Fruit fly (Drosophila melanogaster): ENCODE results near the gene CG14456.

CG14456 gene

dm6 chr3L:22727739-22728335, 40.8 kb downstream of the CG14456 start, which contains the start of the genes CG14450 and CG11367 (continued):
- no peak for TF ChIP-seq br (GFP tag; optimal IDR thresholded peaks at IDR 0.05)
- no peak for TF ChIP-seq Hr78 (GFP tag; optimal IDR thresholded peaks at IDR 0.05)
- peak; percentile 52 for TF ChIP-seq h (GFP tag; optimal IDR thresholded peaks at IDR 0.05)
- peak; percentile 64 for TF ChIP-seq woc (GFP tag; optimal IDR thresholded peaks at IDR 0.05)
- TF ChIP-seq usp (GFP tag; optimal IDR thresholded peaks at IDR 0.05), result no peak
- no peak for TF ChIP-seq CG32264 (GFP tag; optimal IDR thresholded peaks at IDR 0.05)
- TF ChIP-seq CG9705 (GFP tag; optimal IDR thresholded peaks at IDR 0.05), result peak; percentile 10
- TF ChIP-seq fru (GFP tag; optimal IDR thresholded peaks at IDR 0.05), result no peak
- no peak for TF ChIP-seq foxo (GFP tag; optimal IDR thresholded peaks at IDR 0.05)

- TF ChIP-seq woc (GFP tag; optimal IDR thresholded peaks at IDR 0.05) (no peak), Jra (GFP tag; optimal IDR thresholded peaks at IDR 0.05) (no peak), Sp1 (GFP tag; optimal IDR thresholded peaks at IDR 0.05) (no peak), dmrt93B (GFP tag; optimal IDR thresholded peaks at IDR 0.05) (no peak), Dif (GFP tag; optimal IDR thresholded peaks at IDR 0.05; ENCODE audit: partially characterized antibody) (no peak), Dfd (GFP tag; optimal IDR thresholded peaks at IDR 0.05) (no peak), jim (GFP tag; optimal IDR thresholded peaks at IDR 0.05) (no peak), ey (GFP tag; optimal IDR thresholded peaks at IDR 0.05) (no peak), Hnf4 (GFP tag; optimal IDR thresholded peaks at IDR 0.05) (no peak), dsf (GFP tag; optimal IDR thresholded peaks at IDR 0.05; ENCODE audit: borderline replicate concordance) (no peak), OdsH (GFP tag; optimal IDR thresholded peaks at IDR 0.05) (no peak), usp (GFP tag; optimal IDR thresholded peaks at IDR 0.05) (no peak), GATAd (GFP tag; optimal IDR thresholded peaks at IDR 0.05) (no peak), CrebA (GFP tag; optimal IDR thresholded peaks at IDR 0.05; ENCODE audit: borderline replicate concordance) (no peak), Hr83 (GFP tag; optimal IDR thresholded peaks at IDR 0.05; ENCODE audit: poor library complexity, severe bottlenecking) (no peak)
Measured at dm6 chr3L:22729466-22729865, 42.4 kb downstream of the CG14456 start, which contains the start of gene CG32454. CG32454 (plus strand) TSS chr3L:22729766.

dm6 chr3L:22731393-22731792, 44.4 kb downstream of the CG14456 start:
- TF ChIP-seq lola (GFP tag; optimal IDR thresholded peaks at IDR 0.05) (no peak), Rel (GFP tag; optimal IDR thresholded peaks at IDR 0.05) (no peak), Rel (tag; optimal IDR thresholded peaks at IDR 0.05) (peak; percentile 92)

- TF ChIP-seq Myc (optimal IDR thresholded peaks at IDR 0.05) (peak; percentile 42), jim (GFP tag; optimal IDR thresholded peaks at IDR 0.05) (no peak), N (GFP tag; optimal IDR thresholded peaks at IDR 0.05) (no peak)
Measured at dm6 chr3L:22733607-22734006, 46.6 kb downstream of the CG14456 start.

All from whole organism, wandering third instar larva.